Worm (Caenorhabditis elegans): ENCODE measurements around the gene B0294.1.

ce11 chrX:1901480-1901879 is 4.3 kb upstream of the B0294.1 start:
- no peak for TF ChIP-seq snpc-4 (GFP tag; optimal IDR thresholded peaks at IDR 0.05)
- TF ChIP-seq snpc-4 (tag; optimal IDR thresholded peaks at IDR 0.05): no peak
- TF ChIP-seq aptf-2 (GFP tag; conservative IDR thresholded peaks at IDR 0.05): no peak
- TF ChIP-seq bed-1 (GFP tag; IDR thresholded peaks at IDR 0.05): no peak
- TF ChIP-seq repo-1 (tag; optimal IDR thresholded peaks at IDR 0.05): no peak
- TF ChIP-seq gei-17 (GFP tag; optimal IDR thresholded peaks at IDR 0.05): no peak
- TF ChIP-seq egl-18 (GFP tag; IDR thresholded peaks at IDR 0.05): no peak
- TF ChIP-seq ccch-3 (GFP tag; optimal IDR thresholded peaks at IDR 0.05): no peak
- no peak for TF ChIP-seq let-526 (GFP tag; IDR thresholded peaks at IDR 0.05)
- TF ChIP-seq ztf-28 (GFP tag; IDR thresholded peaks at IDR 0.05): no peak
- no peak for TF ChIP-seq unc-62 (GFP tag; optimal IDR thresholded peaks at IDR 0.05)
- TF ChIP-seq B0261.1 (tag; optimal IDR thresholded peaks at IDR 0.05): no peak

Data from whole organism, young adult.